Fruit fly (Drosophila melanogaster) Kc167 (cell line): ENCODE data around the gene holn1.

Experiments used
- Myc ChIP-seq: fragments of >200 bp; optimal IDR thresholded peaks from 2 replicates; lab custom pipeline; 2017; ENCODE audit warnings: missing external identifiers
- Sin3A ChIP-seq: fragments of >200 bp; optimal IDR thresholded peaks from 2 replicates; lab custom pipeline; 2018; ENCODE audit warnings: missing external identifiers
- h ChIP-seq: fragments of >200 bp; optimal IDR thresholded peaks from 3 replicates; lab custom pipeline; 2018; ENCODE audit warnings: missing external identifiers
- insv ChIP-seq: fragments of >200 bp; optimal IDR thresholded peaks from 3 replicates; lab custom pipeline; 2018; ENCODE audit warnings: missing external identifiers
- psq ChIP-seq: fragments of >200 bp; optimal IDR thresholded peaks from 2 replicates; lab custom pipeline; 2017; ENCODE audit warnings: missing external identifiers
- ttk ChIP-seq: sonication (Bioruptor generic); optimal IDR thresholded peaks from 2 replicates; lab custom pipeline; 2017; ENCODE audit warnings: missing external identifiers

holn1 gene

dm6 chr2L:10405008-10405654, 30.7 kb upstream of the holn1 start, which contains the start of the genes CG17768, LSm-4 and Ir31a:
CG17768 (minus strand) TSS chr2L:10405203.
LSm-4 (minus strand) TSS chr2L:10405203.
Ir31a (plus strand) TSS chr2L:10405565.
- TF ChIP-seq ttk (lab: Kevin White, UChicago) (no peak), insv (lab: Kevin White, UChicago) (no peak), Myc (lab: Kevin White, UChicago) (no peak), h (no peak), psq (lab: Kevin White, UChicago) (no peak), Sin3A (lab: Kevin White, UChicago) (no peak)

dm6 chr2L:10408122-10408576, 27.6 kb upstream of the holn1 start, which contains the start of the genes Ip259 and RpS27A:
Ip259 (plus strand) TSS chr2L:10408352.
RpS27A (plus strand) TSS chr2L:10408352.
- no peak for TF ChIP-seq insv (lab: Kevin White, UChicago)
- no peak for TF ChIP-seq ttk (lab: Kevin White, UChicago)
- TF ChIP-seq Sin3A (lab: Kevin White, UChicago) = no peak
- no peak for TF ChIP-seq h
- TF ChIP-seq psq (lab: Kevin White, UChicago) = no peak

- TF ChIP-seq h (no peak), insv (lab: Kevin White, UChicago) (no peak), ttk (lab: Kevin White, UChicago) (no peak), Myc (lab: Kevin White, UChicago) (no peak), Sin3A (lab: Kevin White, UChicago) (no peak)
These were observed 22.3 kb upstream of the holn1 start, which contains the start of the genes CG5355 and Klp31E for dm6 chr2L:10413251-10414127. CG5355 (minus strand) TSS chr2L:10413463. Klp31E (plus strand) TSS chr2L:10414017.

- TF ChIP-seq Sin3A (lab: Kevin White, UChicago) = no peak
- TF ChIP-seq psq (lab: Kevin White, UChicago) = no peak
- no peak for TF ChIP-seq insv (lab: Kevin White, UChicago)
- no peak for TF ChIP-seq Myc (lab: Kevin White, UChicago)
- TF ChIP-seq ttk (lab: Kevin White, UChicago) = no peak
- TF ChIP-seq h = no peak
These were observed 16.8 kb upstream of the holn1 start, which contains the start of gene RfC3 for dm6 chr2L:10418981-10419380. RfC3 (plus strand) TSS chr2L:10419190.

- TF ChIP-seq psq (lab: Kevin White, UChicago) (no peak), Sin3A (lab: Kevin White, UChicago) (no peak), Myc (lab: Kevin White, UChicago) (no peak), insv (lab: Kevin White, UChicago) (no peak), h (no peak), ttk (lab: Kevin White, UChicago) (no peak)
These were observed 12.9 kb upstream of the holn1 start, which contains the start of the genes pie and Wdfy2 for dm6 chr2L:10422643-10423606. pie (minus strand) TSS chr2L:10422780. Wdfy2 (plus strand) TSS chr2L:10423291.

- TF ChIP-seq psq (lab: Kevin White, UChicago) = no peak
- TF ChIP-seq insv (lab: Kevin White, UChicago) = no peak
- TF ChIP-seq h = no peak
- TF ChIP-seq Sin3A (lab: Kevin White, UChicago) = no peak
- TF ChIP-seq ttk (lab: Kevin White, UChicago) = no peak
- no peak for TF ChIP-seq Myc (lab: Kevin White, UChicago)
These were observed 10.2 kb upstream of the holn1 start for dm6 chr2L:10425599-10425998.

dm6 chr2L:10426534-10427048, 9.2 kb upstream of the holn1 start, which contains the start of the genes SmB and KdelR:
SmB (minus strand) TSS chr2L:10426627.
KdelR (plus strand) TSS chr2L:10426887.
- TF ChIP-seq h = no peak

dm6 chr2L:10428528-10428927, 7.3 kb upstream of the holn1 start, which contains the start of gene CG5188:
CG5188 (plus strand) TSS chr2L:10428829.
- TF ChIP-seq insv (lab: Kevin White, UChicago) (no peak), Sin3A (lab: Kevin White, UChicago) (no peak), psq (lab: Kevin White, UChicago) (no peak), ttk (lab: Kevin White, UChicago) (no peak), Myc (lab: Kevin White, UChicago) (no peak), h (no peak)

dm6 chr2L:10430802-10431476, 4.9 kb upstream of the holn1 start, which contains the start of the genes Bug22 and TfIIB:
Bug22 (minus strand) TSS chr2L:10430918.
TfIIB (plus strand) TSS chr2L:10431338.
- TF ChIP-seq insv (lab: Kevin White, UChicago) (no peak), ttk (lab: Kevin White, UChicago) (no peak), Sin3A (lab: Kevin White, UChicago) (no peak), h (no peak), Myc (lab: Kevin White, UChicago) (no peak), psq (lab: Kevin White, UChicago) (no peak)

- TF ChIP-seq Sin3A (lab: Kevin White, UChicago) = no peak
- TF ChIP-seq psq (lab: Kevin White, UChicago) = no peak
- no peak for TF ChIP-seq h
- no peak for TF ChIP-seq insv (lab: Kevin White, UChicago)
- no peak for TF ChIP-seq ttk (lab: Kevin White, UChicago)
- TF ChIP-seq Myc (lab: Kevin White, UChicago) = no peak
These were observed 1.5 kb downstream of the holn1 start, which contains the start of gene STUB1 for dm6 chr2L:10437317-10437716. STUB1 (plus strand) TSS chr2L:10437548.
